Fruit fly (Drosophila melanogaster): ENCODE measurements around the gene CG13101.
A peak's percentile ranks its signal among the peaks of the same experiment; 100 is the strongest.

The CG13101 gene

dm6 chr2L:8952194-8953037 is 32.3 kb downstream of the CG13101 start (continued):
- TF ChIP-seq Mes4 (GFP tag; optimal IDR thresholded peaks at IDR 0.05) (peak; percentile 30), CG34224 (GFP tag; IDR thresholded peaks at IDR 0.05; ENCODE audit: partially characterized antibody) (no peak), CG7745 (tag; optimal IDR thresholded peaks at IDR 0.05) (no peak), CG42726 (GFP tag; IDR thresholded peaks at IDR 0.05; ENCODE audit: partially characterized antibody) (no peak; the same call in 1 of the 2 replicates), sens (GFP tag) (peak; percentile 86), gro (GFP tag; optimal IDR thresholded peaks at IDR 0.05) (peak; percentile 17), CG9876 (GFP tag; optimal IDR thresholded peaks at IDR 0.05) (peak; percentile 39), CG12391 (tag; optimal IDR thresholded peaks at IDR 0.05) (peak; percentile 12), sob (GFP tag; IDR thresholded peaks at IDR 0.05) (peak; percentile 36; the same call in 1 of the 2 replicates), CG1233 (GFP tag; optimal IDR thresholded peaks at IDR 0.05) (no peak), nom (GFP tag; optimal IDR thresholded peaks at IDR 0.05) (no peak), Nf-YB (GFP tag; optimal IDR thresholded peaks at IDR 0.05) (no peak), Jarid2 (GFP tag; optimal IDR thresholded peaks at IDR 0.05) (peak; percentile 16), CG10462 (GFP tag; optimal IDR thresholded peaks at IDR 0.05) (no peak), Elba2 (GFP tag; optimal IDR thresholded peaks at IDR 0.05) (peak; percentile 26), TFAM (GFP tag; optimal IDR thresholded peaks at IDR 0.05) (no peak), slou (GFP tag; optimal IDR thresholded peaks at IDR 0.05) (no peak), Med (GFP tag) (peak; percentile 93), nerfin-1 (tag; optimal IDR thresholded peaks at IDR 0.05) (no peak), ro (GFP tag; IDR thresholded peaks at IDR 0.05) (no peak), trem (tag; optimal IDR thresholded peaks at IDR 0.05) (peak; percentile 35), so (GFP tag; IDR thresholded peaks at IDR 0.05) (no peak), CG2712 (tag; optimal IDR thresholded peaks at IDR 0.05) (peak; percentile 61), zf30C (GFP tag; optimal IDR thresholded peaks at IDR 0.05) (no peak), D19A (tag; optimal IDR thresholded peaks at IDR 0.05) (no peak), CG11695 (GFP tag; IDR thresholded peaks at IDR 0.05) (0 out of 3 replicates have a peak, but pooled peaks have one; percentile 33), CG12942 (GFP tag; optimal IDR thresholded peaks at IDR 0.05) (no peak), ase (GFP tag; IDR thresholded peaks at IDR 0.05) (peak; percentile 46; the same call in 1 of the 3 replicates), ftz-f1 (GFP tag; optimal IDR thresholded peaks at IDR 0.05) (no peak), Hmx (GFP tag; optimal IDR thresholded peaks at IDR 0.05) (no peak), Dref (GFP tag; IDR thresholded peaks at IDR 0.05) (no peak), Dip3 (GFP tag; optimal IDR thresholded peaks at IDR 0.05) (peak; percentile 31), CG17802 (tag; optimal IDR thresholded peaks at IDR 0.05) (no peak), gcm (GFP tag; optimal IDR thresholded peaks at IDR 0.05) (no peak), Dip2 (GFP tag; IDR thresholded peaks at IDR 0.05) (no peak), CG1792 (GFP tag; optimal IDR thresholded peaks at IDR 0.05) (no peak), amos (GFP tag; IDR thresholded peaks at IDR 0.05; ENCODE audit: partially characterized antibody) (peak; percentile 83), row (GFP tag; IDR thresholded peaks at IDR 0.05) (peak; percentile 82), CG8089 (GFP tag; optimal IDR thresholded peaks at IDR 0.05) (no peak), H15 (GFP tag; IDR thresholded peaks at IDR 0.05) (no peak), Hey (tag; optimal IDR thresholded peaks at IDR 0.05) (no peak), Hr78 (GFP tag; optimal IDR thresholded peaks at IDR 0.05) (no peak), Sox100B (GFP tag; optimal IDR thresholded peaks at IDR 0.05) (no peak), stwl (tag; optimal IDR thresholded peaks at IDR 0.05) (peak; percentile 87), CG10543 (GFP tag; optimal IDR thresholded peaks at IDR 0.05) (no peak), CoRest (tag; optimal IDR thresholded peaks at IDR 0.05) (peak; percentile 30), CG11085 (GFP tag; IDR thresholded peaks at IDR 0.05) (peak; percentile 31; the same call in 1 of the 2 replicates), Hr3 (GFP tag; optimal IDR thresholded peaks at IDR 0.05) (peak; percentile 48), Spps (tag; optimal IDR thresholded peaks at IDR 0.05) (no peak)
